Worm (Caenorhabditis elegans) whole organism, midembryonic: ENCODE results near the gene F18A1.1.

ENCODE experiments used
- flt-1 ChIP-seq: fragments of 200-800 bp; sonication (Bioruptor generic); IDR thresholded peaks from 2 replicates; pipeline ENCODE4 v1.3.6; 2022; ENCODE audit warnings: missing genetic modification characterization, missing compliant biosample characterization
- med-1 ChIP-seq: sonication (generic microtip); optimal IDR thresholded peaks from 2 replicates; lab custom pipeline; 2017; ENCODE audit warnings: missing genetic modification characterization, mild to moderate bottlenecking, missing compliant biosample characterization, antibody characterized with exemption, missing genetic modification reagents; ENCODE audit not compliant: insufficient read depth
- ref-1 ChIP-seq: fragments of 200-800 bp; sonication (Bioruptor generic); conservative IDR thresholded peaks from 2 replicates; pipeline ENCODE4 v1.3.6; 2022; ENCODE audit warnings: missing genetic modification reagents, missing genetic modification characterization, missing compliant biosample characterization

DNA sequence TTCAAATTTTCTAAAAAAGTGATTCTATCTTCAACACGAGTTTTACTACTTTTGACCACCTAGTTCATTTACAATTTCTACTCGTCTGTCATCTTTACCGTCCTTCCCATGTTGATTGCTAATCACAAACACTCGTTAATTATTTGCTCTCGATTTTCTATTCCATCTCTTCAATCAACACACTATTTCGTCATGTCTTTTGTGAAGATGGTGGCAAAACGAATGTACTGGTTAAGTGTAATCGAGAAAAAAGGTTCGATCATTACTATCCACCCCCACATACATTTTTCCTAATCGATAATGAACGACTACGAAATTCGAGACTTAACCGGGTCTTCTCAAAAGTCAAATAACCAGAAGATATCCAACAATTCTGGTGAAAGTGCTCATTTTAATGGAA, 39.9 kb downstream of the F18A1.1 start, which contains the start of gene cpna-2:
- no peak for TF ChIP-seq ref-1 (GFP tag; lab: Robert Waterston, UW)
- no peak for TF ChIP-seq flt-1 (GFP tag; lab: Robert Waterston, UW)
- TF ChIP-seq med-1 (GFP tag; lab: Kevin White, UChicago) = no peak
